Fruit fly (Drosophila melanogaster) whole organism, prepupa: ENCODE data around the gene CG10038.

Experiments used
- CG10631 ChIP-seq: fragments of 200-800 bp; sonication (Bioruptor generic); optimal IDR thresholded peaks from 2 replicates; lab custom pipeline; 2016; ENCODE audit warnings: missing biosample characterization, missing genetic modification characterization
- CG11762 ChIP-seq: fragments of 200-800 bp; sonication (Bioruptor generic); optimal IDR thresholded peaks from 3 replicates; lab custom pipeline; 2016; ENCODE audit warnings: missing biosample characterization, missing genetic modification characterization; ENCODE audit not compliant: insufficient read depth
- CG1621 ChIP-seq: fragments of 200-800 bp; sonication (Bioruptor generic); optimal IDR thresholded peaks from 3 replicates; lab custom pipeline; 2018; ENCODE audit warnings: missing biosample characterization, mild to moderate bottlenecking, missing genetic modification characterization
- CG3032 ChIP-seq: fragments of 200-800 bp; optimal IDR thresholded peaks from 2 replicates; lab custom pipeline; 2019; ENCODE audit warnings: missing biosample characterization, mild to moderate bottlenecking, missing genetic modification characterization, moderate library complexity
- CG31627 ChIP-seq: fragments of 200-800 bp; sonication (Bioruptor generic); optimal IDR thresholded peaks from 3 replicates; lab custom pipeline; 2016; ENCODE audit warnings: missing biosample characterization, missing genetic modification characterization
- CG32006 ChIP-seq: fragments of 200-800 bp; sonication (Bioruptor generic); optimal IDR thresholded peaks from 3 replicates; lab custom pipeline; 2017; ENCODE audit warnings: missing biosample characterization, mild to moderate bottlenecking, missing genetic modification characterization
- CG3919 ChIP-seq: fragments of 200-800 bp; sonication (Bioruptor generic); optimal IDR thresholded peaks from 3 replicates; lab custom pipeline; 2016; ENCODE audit warnings: missing biosample characterization, missing genetic modification characterization
- CG4318 ChIP-seq: fragments of 200-800 bp; sonication (Bioruptor generic); optimal IDR thresholded peaks from 3 replicates; lab custom pipeline; 2017; ENCODE audit warnings: missing biosample characterization, mild to moderate bottlenecking, missing genetic modification characterization
- CG6163 ChIP-seq: fragments of 200-800 bp; sonication (Bioruptor generic); IDR thresholded peaks from 3 replicates; pipeline ENCODE4 v1.3.6; 2022; ENCODE audit warnings: missing biosample characterization, missing genetic modification characterization
- CG6276 ChIP-seq: fragments of 200-800 bp; sonication (Bioruptor generic); optimal IDR thresholded peaks from 2 replicates; lab custom pipeline; 2017; ENCODE audit warnings: missing biosample characterization, mild to moderate bottlenecking, missing genetic modification characterization
- CG6808 ChIP-seq: fragments of 200-800 bp; sonication (Bioruptor generic); optimal IDR thresholded peaks from 3 replicates; lab custom pipeline; 2017; ENCODE audit warnings: missing biosample characterization, missing genetic modification characterization, mild to moderate bottlenecking, moderate library complexity, missing genetic modification reagents
- CG6854 ChIP-seq: fragments of 200-800 bp; sonication (Bioruptor generic); optimal IDR thresholded peaks from 2 replicates; lab custom pipeline; 2017; ENCODE audit warnings: missing biosample characterization, mild to moderate bottlenecking, missing genetic modification characterization
- CG7368 ChIP-seq: fragments of 200-800 bp; sonication (Bioruptor generic); optimal IDR thresholded peaks from 3 replicates; lab custom pipeline; 2016; ENCODE audit warnings: missing biosample characterization, missing genetic modification characterization
- CG8119 ChIP-seq: fragments of 200-800 bp; sonication (Bioruptor generic); IDR thresholded peaks from 3 replicates; pipeline ENCODE4 v1.3.6; 2022; ENCODE audit warnings: missing biosample characterization, missing genetic modification characterization
- CG9139 ChIP-seq: fragments of 200-800 bp; sonication (Bioruptor generic); optimal IDR thresholded peaks from 3 replicates; lab custom pipeline; 2017; ENCODE audit warnings: missing biosample characterization, mild to moderate bottlenecking, missing genetic modification characterization
- Eip75B ChIP-seq: fragments of 200-800 bp; sonication (Bioruptor generic); optimal IDR thresholded peaks from 3 replicates; lab custom pipeline; 2016; ENCODE audit warnings: missing biosample characterization, missing genetic modification characterization
- Eip93F ChIP-seq: fragments of 200-800 bp; sonication (Bioruptor generic); optimal IDR thresholded peaks from 2 replicates; lab custom pipeline; 2016; ENCODE audit warnings: missing biosample characterization, mild to moderate bottlenecking, missing genetic modification characterization
- Ets21C ChIP-seq: fragments of 200-800 bp; sonication (Bioruptor generic); optimal IDR thresholded peaks from 3 replicates; lab custom pipeline; 2016; ENCODE audit warnings: missing biosample characterization, missing genetic modification characterization
- Ets96B ChIP-seq: fragments of 200-800 bp; optimal IDR thresholded peaks from 2 replicates; lab custom pipeline; 2019; ENCODE audit warnings: missing biosample characterization, mild to moderate bottlenecking, missing genetic modification characterization, moderate library complexity
- Hr38 ChIP-seq: sonication (Bioruptor generic); optimal IDR thresholded peaks from 2 replicates; lab custom pipeline; 2016; ENCODE audit warnings: missing biosample characterization, missing genetic modification characterization
- Hr39 ChIP-seq: fragments of 200-800 bp; sonication (Bioruptor generic); optimal IDR thresholded peaks from 2 replicates; lab custom pipeline; 2016; ENCODE audit warnings: missing biosample characterization, missing genetic modification characterization
- Hr4 ChIP-seq: fragments of 200-800 bp; sonication (Bioruptor generic); optimal IDR thresholded peaks from 3 replicates; lab custom pipeline; 2016; ENCODE audit warnings: missing biosample characterization, missing genetic modification characterization
- Lpt ChIP-seq: fragments of 200-800 bp; sonication (Bioruptor generic); optimal IDR thresholded peaks from 3 replicates; lab custom pipeline; 2016; ENCODE audit warnings: missing biosample characterization, missing genetic modification characterization
- Met ChIP-seq: fragments of 200-800 bp; sonication (Bioruptor generic); optimal IDR thresholded peaks from 3 replicates; lab custom pipeline; 2016; ENCODE audit warnings: missing biosample characterization, missing genetic modification characterization
- OdsH ChIP-seq: fragments of 200-800 bp; sonication (Bioruptor generic); optimal IDR thresholded peaks from 3 replicates; lab custom pipeline; 2016; ENCODE audit warnings: missing biosample characterization, missing genetic modification characterization
- Smox ChIP-seq: fragments of 200-800 bp; sonication (Bioruptor generic); optimal IDR thresholded peaks from 3 replicates; lab custom pipeline; 2016; ENCODE audit warnings: missing biosample characterization, missing genetic modification characterization
- Sox15 ChIP-seq: fragments of 200-800 bp; sonication (Bioruptor generic); optimal IDR thresholded peaks from 3 replicates; lab custom pipeline; 2016; ENCODE audit warnings: missing biosample characterization, missing genetic modification characterization
- achi ChIP-seq: fragments of 200-800 bp; sonication (Bioruptor generic); optimal IDR thresholded peaks from 3 replicates; lab custom pipeline; 2016; ENCODE audit warnings: missing biosample characterization, missing genetic modification characterization
- dsx ChIP-seq: fragments of 200-800 bp; optimal IDR thresholded peaks from 3 replicates; lab custom pipeline; 2019; ENCODE audit warnings: missing biosample characterization, mild to moderate bottlenecking, missing genetic modification characterization, moderate library complexity; ENCODE audit not compliant: poor library complexity, severe bottlenecking
- fd85E ChIP-seq: fragments of 200-800 bp; sonication (Bioruptor generic); optimal IDR thresholded peaks from 3 replicates; lab custom pipeline; 2016; ENCODE audit warnings: missing biosample characterization, missing genetic modification characterization
- fkh ChIP-seq: fragments of 200-800 bp; sonication (Bioruptor generic); optimal IDR thresholded peaks from 3 replicates; lab custom pipeline; 2017; ENCODE audit warnings: missing biosample characterization, mild to moderate bottlenecking, missing genetic modification characterization, moderate library complexity
- lz ChIP-seq: fragments of 200-800 bp; sonication (Bioruptor generic); optimal IDR thresholded peaks from 3 replicates; lab custom pipeline; 2016; ENCODE audit warnings: missing biosample characterization, missing genetic modification characterization
- pdm3 ChIP-seq: fragments of 200-800 bp; sonication (Bioruptor generic); optimal IDR thresholded peaks from 3 replicates; lab custom pipeline; 2016; ENCODE audit warnings: missing biosample characterization, missing genetic modification characterization
- salr ChIP-seq, 2 experiments: fragments of 200-800 bp; sonication (Bioruptor generic); optimal IDR thresholded peaks; 3 replicates each; lab custom pipeline; 2016 to 2018; ENCODE audit warnings: missing biosample characterization in 2 of 2, missing genetic modification characterization in 2 of 2, mild to moderate bottlenecking in 1 of 2
- spab ChIP-seq: fragments of 200-800 bp; sonication (Bioruptor generic); optimal IDR thresholded peaks from 2 replicates; lab custom pipeline; 2017; ENCODE audit warnings: missing biosample characterization, mild to moderate bottlenecking, missing genetic modification characterization, missing genetic modification reagents
- ss ChIP-seq, 2 experiments: fragments of 200-800 bp; sonication (Bioruptor generic); optimal IDR thresholded peaks; 2 replicates in 1 of 2; 3 replicates in 1 of 2; lab custom pipeline; 2017 to 2018; ENCODE audit warnings: mild to moderate bottlenecking in 2 of 2, missing biosample characterization in 2 of 2, missing genetic modification characterization in 2 of 2, moderate library complexity in 1 of 2
- svp ChIP-seq: fragments of 200-800 bp; sonication (Bioruptor generic); peaks from one replicate; lab custom pipeline; 2016; ENCODE audit warnings: missing biosample characterization, missing genetic modification characterization
- vri ChIP-seq: fragments of 200-800 bp; sonication (Bioruptor generic); optimal IDR thresholded peaks from 3 replicates; lab custom pipeline; 2016; ENCODE audit warnings: missing biosample characterization, mild to moderate bottlenecking, missing genetic modification characterization

Gene CG10038

dm6 chr3R:12370643-12370995 lies 20.2 kb upstream of the CG10038 start (continued):
- TF ChIP-seq ss (GFP tag; optimal IDR thresholded peaks at IDR 0.05; lab: Kevin White, UChicago) (peak; percentile 11 to 27), pdm3 (no peak), Sox15 (GFP tag; lab: Kevin White, UChicago) (no peak), CG9139 (GFP tag; lab: Kevin White, UChicago) (no peak), CG6163 (GFP tag; lab: Robert Waterston, UW) (0 out of 3 replicates have a peak, but pooled peaks have one; percentile 44), CG6808 (GFP tag; lab: Kevin White, UChicago) (no peak), achi (GFP tag; lab: Kevin White, UChicago) (no peak), CG3032 (tag; lab: Kevin White, UChicago) (no peak), CG6854 (GFP tag; lab: Kevin White, UChicago) (no peak), vri (GFP tag; lab: Kevin White, UChicago) (no peak), svp (peak; percentile 58), CG8119 (GFP tag; lab: Robert Waterston, UW) (0 out of 3 replicates have a peak, but pooled peaks have one; percentile 34), Hr39 (no peak), fkh (GFP tag; lab: Kevin White, UChicago) (no peak), CG7368 (GFP tag; lab: Kevin White, UChicago) (no peak), CG6276 (no peak), Eip93F (GFP tag; lab: Kevin White, UChicago) (no peak), Ets21C (GFP tag; lab: Kevin White, UChicago) (no peak), Smox (GFP tag; lab: Kevin White, UChicago) (no peak), Lpt (GFP tag; lab: Kevin White, UChicago) (no peak), CG1621 (no peak), Met (no peak), dsx (GFP tag; lab: Kevin White, UChicago) (peak; percentile 22)

- TF ChIP-seq fkh (GFP tag; lab: Kevin White, UChicago) (peak; percentile 59), CG6854 (GFP tag; lab: Kevin White, UChicago) (peak; percentile 10), Lpt (GFP tag; lab: Kevin White, UChicago) (no peak), Sox15 (GFP tag; lab: Kevin White, UChicago) (no peak), Hr4 (GFP tag; lab: Kevin White, UChicago) (no peak), CG10631 (peak; percentile 28), Eip75B (GFP tag; lab: Kevin White, UChicago) (no peak), Hr38 (GFP tag; lab: Kevin White, UChicago) (no peak), Met (no peak), svp (peak; percentile 57), CG3919 (GFP tag; lab: Kevin White, UChicago) (no peak), CG7368 (GFP tag; lab: Kevin White, UChicago) (no peak), fd85E (GFP tag; lab: Kevin White, UChicago) (no peak), OdsH (GFP tag; lab: Kevin White, UChicago) (no peak), Smox (GFP tag; lab: Kevin White, UChicago) (no peak), CG31627 (no peak), CG11762 (GFP tag; lab: Kevin White, UChicago) (no peak), Eip93F (GFP tag; lab: Kevin White, UChicago) (no peak), spab (no peak), CG32006 (GFP tag; lab: Kevin White, UChicago) (no peak), Ets96B (tag; lab: Kevin White, UChicago) (no peak), salr (GFP tag; optimal IDR thresholded peaks at IDR 0.05; lab: Kevin White, UChicago) (no peak), CG4318 (GFP tag; lab: Kevin White, UChicago) (no peak), lz (no peak)
These were observed 19.6 kb upstream of the CG10038 start for dm6 chr3R:12369793-12370642.
